Worm (Caenorhabditis elegans) whole organism, midembryonic: ENCODE measurements around the gene sri-31.
A peak's percentile ranks its signal among the peaks of the same experiment; 100 is the strongest.

Source experiments
- T22C8.4 ChIP-seq: fragments of 200-800 bp; sonication (Bioruptor generic); IDR thresholded peaks from 2 replicates; pipeline ENCODE4 v1.3.6; 2022; ENCODE audit warnings: missing genetic modification characterization, missing compliant biosample characterization
- cog-1 ChIP-seq: sonication (generic microtip); optimal IDR thresholded peaks from 2 replicates; lab custom pipeline; 2016; ENCODE audit warnings: missing genetic modification characterization, missing compliant biosample characterization
- flt-1 ChIP-seq: fragments of 200-800 bp; sonication (Bioruptor generic); IDR thresholded peaks from 2 replicates; pipeline ENCODE4 v1.3.6; 2022; ENCODE audit warnings: missing genetic modification characterization, missing compliant biosample characterization
- klf-2 ChIP-seq: fragments of 200-800 bp; sonication (Bioruptor generic); conservative IDR thresholded peaks from 2 replicates; pipeline ENCODE4 v1.3.6; 2022; ENCODE audit warnings: missing genetic modification reagents, missing genetic modification characterization, missing compliant biosample characterization
- med-1 ChIP-seq: sonication (generic microtip); optimal IDR thresholded peaks from 2 replicates; lab custom pipeline; 2017; ENCODE audit warnings: missing genetic modification characterization, mild to moderate bottlenecking, missing compliant biosample characterization, antibody characterized with exemption, missing genetic modification reagents; ENCODE audit not compliant: insufficient read depth
- ref-1 ChIP-seq: fragments of 200-800 bp; sonication (Bioruptor generic); conservative IDR thresholded peaks from 2 replicates; pipeline ENCODE4 v1.3.6; 2022; ENCODE audit warnings: missing genetic modification reagents, missing genetic modification characterization, missing compliant biosample characterization
- tab-1 ChIP-seq: fragments of 200-800 bp; sonication (Bioruptor generic); IDR thresholded peaks from 2 replicates; pipeline ENCODE4 v1.3.6; 2022; ENCODE audit warnings: missing genetic modification characterization, missing compliant biosample characterization
- ztf-23 ChIP-seq: fragments of 200-800 bp; sonication (Bioruptor generic); IDR thresholded peaks from 2 replicates; pipeline ENCODE4 v1.3.6; 2022; ENCODE audit warnings: missing genetic modification reagents, missing genetic modification characterization, missing compliant biosample characterization
- ztf-29 ChIP-seq: fragments of 200-800 bp; sonication (Bioruptor generic); IDR thresholded peaks from 2 replicates; pipeline ENCODE4 v1.3.6; 2022; ENCODE audit warnings: missing genetic modification reagents, missing genetic modification characterization, missing compliant biosample characterization

Gene sri-31

DNA sequence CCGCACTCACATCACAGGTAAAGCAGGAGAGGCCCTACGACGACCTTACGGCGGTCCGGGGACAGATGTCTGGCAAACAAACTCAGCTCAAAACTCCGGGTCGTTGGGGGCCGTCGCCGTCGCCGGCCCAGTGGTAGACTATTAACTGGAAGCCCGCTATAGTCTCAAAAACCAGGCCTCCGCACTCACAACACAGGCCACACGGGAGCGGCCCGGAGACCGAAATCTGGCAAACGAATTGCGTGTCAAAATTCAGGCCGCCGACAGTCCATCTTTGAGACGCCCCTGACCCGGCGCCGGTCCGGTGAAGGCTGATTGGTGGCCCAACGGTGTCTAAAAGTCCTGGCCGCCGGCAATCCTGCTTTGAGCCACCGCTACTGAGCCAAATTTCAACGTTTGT lies 5.4 kb upstream of the sri-31 start:
- TF ChIP-seq klf-2 (no peak), flt-1 (no peak), ref-1 (no peak), ztf-29 (no peak), cog-1 (tag; lab: Kevin White, UChicago) (no peak), ztf-23 (no peak), tab-1 (GFP tag; lab: Robert Waterston, UW) (no peak), T22C8.4 (GFP tag; lab: Robert Waterston, UW) (no peak), med-1 (GFP tag; lab: Kevin White, UChicago) (no peak)

DNA sequence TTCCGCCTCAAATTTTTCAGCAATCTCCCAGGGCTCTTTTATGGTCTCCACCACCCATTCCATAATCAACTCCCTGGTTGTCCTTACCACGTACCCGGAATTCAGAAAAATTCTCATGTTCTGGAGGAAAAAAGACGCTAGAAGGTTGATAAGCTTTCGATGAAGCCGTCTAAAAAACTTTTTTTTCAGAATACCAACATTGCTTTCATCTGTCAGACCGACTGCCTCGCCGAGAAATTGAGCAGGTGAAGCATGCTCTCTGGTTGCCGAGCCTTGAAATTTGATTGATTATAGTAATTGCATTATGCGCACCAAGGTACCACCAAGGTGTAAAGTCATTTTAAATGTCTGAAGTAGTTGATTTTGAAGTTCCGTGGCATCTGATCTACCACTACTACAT lies 4.9 kb upstream of the sri-31 start, which contains the start of gene sri-30:
sri-30 (plus strand) TSS at position 301 of the 400 bp plus-strand sequence.
- TF ChIP-seq cog-1 (tag; lab: Kevin White, UChicago), result no peak
- no peak for TF ChIP-seq med-1 (GFP tag; lab: Kevin White, UChicago)
- no peak for TF ChIP-seq ztf-29
- TF ChIP-seq flt-1, result no peak
- no peak for TF ChIP-seq ztf-23
- no peak for TF ChIP-seq tab-1 (GFP tag; lab: Robert Waterston, UW)
- TF ChIP-seq ref-1, result no peak
- TF ChIP-seq T22C8.4 (GFP tag; lab: Robert Waterston, UW), result no peak
- no peak for TF ChIP-seq klf-2

DNA sequence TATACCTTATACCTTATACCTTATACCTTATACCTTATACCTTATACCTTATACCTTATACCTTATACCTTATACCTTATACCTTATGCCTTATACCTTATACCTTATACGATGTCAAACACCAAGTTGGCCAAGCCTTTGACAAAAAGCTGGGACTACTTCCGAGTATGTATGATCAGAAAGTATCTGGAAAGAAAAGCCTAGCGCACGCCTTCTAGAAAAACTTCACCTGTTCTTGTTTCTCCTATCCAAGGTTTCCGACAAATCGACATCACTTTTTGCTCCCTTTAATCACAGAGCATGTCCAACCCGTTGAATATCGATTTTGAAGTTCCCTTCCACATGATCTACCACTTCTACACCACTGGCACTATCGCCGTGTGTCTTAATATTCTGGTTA lies 2.4 kb upstream of the sri-31 start, which contains the start of gene sri-28:
sri-28 (plus strand) TSS at position 301 of the 400 bp plus-strand sequence.
- TF ChIP-seq ref-1 (no peak), T22C8.4 (GFP tag; lab: Robert Waterston, UW) (no peak), flt-1 (no peak), med-1 (GFP tag; lab: Kevin White, UChicago) (no peak), klf-2 (no peak), tab-1 (GFP tag; lab: Robert Waterston, UW) (no peak), cog-1 (tag; lab: Kevin White, UChicago) (no peak), ztf-23 (no peak)

DNA sequence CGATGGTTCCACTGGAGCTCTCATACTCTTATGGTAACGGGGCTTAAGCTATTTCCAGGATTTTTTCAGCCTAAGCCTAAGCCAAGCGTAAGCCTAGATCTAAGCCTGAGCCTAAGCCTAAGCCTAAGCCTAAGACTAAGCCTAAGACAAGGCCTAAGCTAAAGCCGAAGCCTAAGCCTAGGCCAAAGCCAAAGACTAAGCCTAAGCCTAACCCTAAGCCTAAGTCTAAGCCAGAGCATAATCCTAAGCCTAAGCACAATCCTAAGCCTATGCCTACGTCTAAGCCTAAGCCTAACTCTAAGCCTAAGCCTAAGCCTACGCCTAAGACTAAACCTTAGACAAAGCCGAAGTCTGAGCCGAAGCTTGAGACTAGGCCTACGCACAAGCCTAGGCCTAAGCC lies 1.8 kb upstream of the sri-31 start:
- TF ChIP-seq flt-1 (no peak), cog-1 (tag; lab: Kevin White, UChicago) (no peak), tab-1 (GFP tag; lab: Robert Waterston, UW) (no peak), ztf-23 (no peak), T22C8.4 (GFP tag; lab: Robert Waterston, UW) (no peak), ref-1 (no peak)

DNA sequence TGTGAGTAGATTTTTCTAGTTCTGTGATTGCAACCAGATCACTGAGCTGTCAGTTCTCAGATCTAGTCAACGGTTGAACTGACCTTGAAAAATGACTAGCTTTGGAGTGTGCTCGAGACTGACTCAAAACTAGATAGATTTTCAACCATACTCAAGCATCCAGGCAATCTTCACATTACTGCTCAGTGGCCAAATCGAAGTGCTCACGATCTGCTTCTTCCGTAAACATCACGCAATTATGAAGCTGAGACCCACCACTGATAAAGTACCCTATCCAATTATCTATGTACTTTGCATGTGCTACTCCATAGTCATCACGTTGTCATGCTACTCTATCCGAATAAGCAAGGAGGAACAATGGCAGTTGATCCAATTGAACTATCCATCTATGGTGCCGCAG lies 529 bp downstream of the sri-31 start:
- no peak for TF ChIP-seq ztf-29
- no peak for TF ChIP-seq klf-2
- TF ChIP-seq cog-1 (tag; lab: Kevin White, UChicago), result no peak
- no peak for TF ChIP-seq tab-1 (GFP tag; lab: Robert Waterston, UW)
- TF ChIP-seq med-1 (GFP tag; lab: Kevin White, UChicago), result no peak
- no peak for TF ChIP-seq ztf-23
- no peak for TF ChIP-seq T22C8.4 (GFP tag; lab: Robert Waterston, UW)
- no peak for TF ChIP-seq flt-1
- TF ChIP-seq ref-1, result no peak

DNA sequence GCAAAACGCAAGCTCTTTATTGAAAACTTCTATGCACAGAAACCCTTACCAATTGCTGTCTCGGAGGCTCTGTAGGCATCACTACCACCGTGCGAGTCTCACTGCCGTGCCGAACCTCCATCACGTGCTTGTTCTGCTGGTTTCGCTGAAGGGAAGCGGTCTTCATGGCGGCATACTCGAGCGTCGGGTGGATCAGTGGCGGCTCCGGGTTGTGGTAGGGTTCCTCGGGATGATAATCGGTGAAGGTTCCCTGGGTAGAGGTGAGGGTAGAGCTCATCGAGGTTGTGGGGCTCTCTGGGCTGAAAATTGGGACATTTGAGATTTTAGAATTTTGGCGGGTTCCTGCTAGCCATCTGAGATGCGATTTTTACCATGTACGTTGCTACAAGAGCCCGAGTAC lies 2.0 kb downstream of the sri-31 start:
- TF ChIP-seq ref-1 (no peak), med-1 (GFP tag; lab: Kevin White, UChicago) (no peak), flt-1 (no peak), tab-1 (GFP tag; lab: Robert Waterston, UW) (no peak), klf-2 (no peak), cog-1 (tag; lab: Kevin White, UChicago) (no peak), T22C8.4 (GFP tag; lab: Robert Waterston, UW) (no peak), ztf-23 (no peak)

DNA sequence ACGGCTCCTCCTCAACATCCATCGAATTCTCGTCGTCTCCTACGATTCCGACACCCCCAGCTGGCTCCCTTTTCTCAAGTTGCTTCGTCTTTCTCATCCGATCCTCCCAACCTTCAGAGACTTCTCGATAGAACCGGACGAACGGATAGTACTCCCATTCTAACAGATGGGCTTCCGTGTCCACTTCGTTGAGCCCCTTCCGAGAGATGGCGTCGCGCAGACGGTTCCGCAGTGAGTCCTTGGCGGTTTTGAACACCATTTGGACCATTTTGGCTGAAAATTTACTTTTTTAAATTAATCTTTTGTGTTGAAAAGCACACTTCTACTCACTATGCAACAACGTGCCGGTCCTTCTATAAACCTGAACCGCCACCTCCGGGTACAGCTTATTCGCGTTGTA lies 2.9 kb downstream of the sri-31 start:
- TF ChIP-seq cog-1 (tag; lab: Kevin White, UChicago) (no peak), ztf-29 (no peak), klf-2 (no peak), med-1 (GFP tag; lab: Kevin White, UChicago) (no peak), ref-1 (no peak), tab-1 (GFP tag; lab: Robert Waterston, UW) (no peak), T22C8.4 (GFP tag; lab: Robert Waterston, UW) (no peak)

DNA sequence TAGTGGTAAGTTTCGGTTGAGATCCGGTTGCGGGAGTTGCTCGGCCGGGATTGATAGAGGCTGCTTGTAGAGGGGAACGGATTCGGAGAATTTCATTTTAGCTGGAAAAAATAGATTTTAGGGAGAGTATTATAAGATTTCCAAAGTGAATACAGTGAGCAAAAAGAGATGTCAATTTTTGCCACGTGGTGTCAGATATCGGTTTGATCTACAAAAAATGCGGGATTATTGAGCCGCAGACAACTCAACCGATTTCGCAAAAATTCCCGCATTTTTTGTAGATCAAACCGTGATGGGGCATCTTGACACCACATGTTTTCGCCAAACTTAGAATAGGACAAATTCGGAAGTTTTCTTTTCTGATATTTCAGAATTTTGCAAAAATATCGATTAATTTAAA lies 3.4 kb downstream of the sri-31 start, which contains the start of gene lido-13:
lido-13 (minus strand) TSS at position 101 of the 400 bp plus-strand sequence.
- TF ChIP-seq ztf-23 (no peak), T22C8.4 (GFP tag; lab: Robert Waterston, UW) (no peak), med-1 (GFP tag; lab: Kevin White, UChicago) (no peak), klf-2 (no peak), ztf-29 (no peak), ref-1 (no peak), cog-1 (tag; lab: Kevin White, UChicago) (no peak), tab-1 (GFP tag; lab: Robert Waterston, UW) (no peak), flt-1 (no peak)

DNA sequence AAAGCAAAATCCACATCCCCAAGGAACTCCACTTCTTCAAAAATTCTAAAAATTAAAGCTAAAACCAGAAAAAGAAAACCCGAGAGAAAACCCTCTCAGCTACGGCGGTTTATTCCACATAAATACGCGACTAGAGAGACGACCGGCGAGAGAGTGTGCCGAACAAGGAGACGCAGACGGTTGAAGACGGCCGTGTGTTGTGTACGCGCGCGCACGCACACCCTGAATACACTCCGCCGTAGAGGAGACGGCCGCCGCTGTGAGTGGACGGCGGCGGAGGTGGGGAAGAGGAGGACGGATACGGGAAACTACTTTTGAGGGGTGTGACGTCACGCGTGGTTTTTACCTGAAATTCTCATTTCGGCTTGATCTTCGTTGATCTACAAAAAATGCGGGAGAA lies 3.8 kb downstream of the sri-31 start:
- TF ChIP-seq T22C8.4 (GFP tag; lab: Robert Waterston, UW) (no peak), ztf-29 (no peak), tab-1 (GFP tag; lab: Robert Waterston, UW) (no peak)

DNA sequence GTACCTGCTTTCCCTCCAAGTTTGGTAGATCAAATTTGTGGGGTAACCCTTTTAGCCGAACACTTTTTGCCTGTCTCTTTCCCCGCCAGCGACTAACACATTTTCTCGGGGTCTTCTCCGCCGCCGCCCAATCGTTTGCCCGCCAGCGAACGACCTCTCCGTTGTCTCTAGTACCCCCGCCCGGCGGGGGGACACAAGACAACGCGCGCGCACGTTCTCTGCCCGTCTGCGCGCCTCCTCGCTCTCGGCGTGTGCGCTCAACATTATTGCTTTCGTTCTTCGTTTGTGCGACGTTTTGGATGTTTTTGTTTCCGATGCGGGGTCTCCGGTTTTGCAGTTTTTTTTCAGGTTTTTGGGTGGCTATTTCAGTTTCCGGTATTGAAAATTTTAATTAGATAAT lies 4.7 kb downstream of the sri-31 start:
- TF ChIP-seq ztf-29 (0 out of 2 replicates have a peak, but pooled peaks have one; percentile 21), ref-1 (no peak), tab-1 (GFP tag; lab: Robert Waterston, UW) (no peak), ztf-23 (0 out of 2 replicates have a peak, but pooled peaks have one; percentile 52), flt-1 (peak; percentile 55; the same call in 1 of the 2 replicates)

DNA sequence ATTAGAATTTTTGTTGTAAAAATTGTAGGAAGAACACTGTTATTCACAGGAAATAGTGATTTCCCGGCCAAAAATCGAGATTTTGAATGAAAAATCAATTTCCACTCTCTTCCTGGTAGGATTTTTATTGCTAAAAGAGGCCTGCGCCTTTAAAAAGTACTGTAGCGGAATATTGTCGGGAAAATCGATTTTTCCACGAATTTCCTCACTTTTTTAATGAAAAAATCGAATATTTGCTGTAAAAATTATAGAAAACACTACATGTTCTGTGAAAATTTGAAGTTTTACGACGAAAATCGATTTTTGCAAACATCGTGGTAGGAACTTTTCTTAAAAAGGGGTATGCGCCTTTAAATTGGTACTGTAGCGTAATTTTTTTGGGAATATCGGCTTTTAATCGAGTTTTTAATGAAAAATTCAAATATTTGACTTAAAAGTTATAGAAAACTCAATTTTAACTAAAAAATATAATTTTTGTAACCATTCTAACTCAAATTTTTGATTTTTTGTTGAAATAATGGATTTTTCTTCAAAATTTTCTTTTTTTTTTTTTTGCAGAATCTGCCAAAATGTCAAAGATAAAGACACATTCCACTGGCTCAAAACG lies 5.6 kb downstream of the sri-31 start, which contains the start of gene lin-8:
lin-8 (plus strand) TSS at position 557 of the 607 bp plus-strand sequence.
- TF ChIP-seq ztf-23 (no peak), flt-1 (no peak), med-1 (GFP tag; lab: Kevin White, UChicago) (no peak), tab-1 (GFP tag; lab: Robert Waterston, UW) (no peak), ref-1 (no peak), T22C8.4 (GFP tag; lab: Robert Waterston, UW) (no peak), klf-2 (no peak), cog-1 (tag; lab: Kevin White, UChicago) (no peak), ztf-29 (no peak)
